Worm (Caenorhabditis elegans) whole organism, L4 larva: ENCODE measurements around the gene Y25C1A.13.

Experiments used
- D1046.2 ChIP-seq: fragments of 200-800 bp; sonication (Bioruptor generic); IDR thresholded peaks from 2 replicates; pipeline ENCODE4 v1.3.6; 2022; ENCODE audit warnings: missing genetic modification characterization, missing compliant biosample characterization
- F26F4.8 ChIP-seq: fragments of 200-800 bp; sonication (Bioruptor generic); conservative IDR thresholded peaks from 2 replicates; pipeline ENCODE4 v1.3.6; 2022; ENCODE audit warnings: missing genetic modification characterization, missing compliant biosample characterization
- F37D6.2 ChIP-seq: sonication (generic microtip); optimal IDR thresholded peaks from 2 replicates; lab custom pipeline; 2016; ENCODE audit warnings: mild to moderate bottlenecking, missing genetic modification characterization, missing compliant biosample characterization
- F44E2.7 ChIP-seq: fragments of 200-800 bp; sonication (Bioruptor generic); IDR thresholded peaks from 2 replicates; pipeline ENCODE4 v2.1.2; 2022; ENCODE audit warnings: missing genetic modification characterization, missing compliant biosample characterization
- R02D3.7 ChIP-seq: fragments of 150-350 bp; sonication (generic microtip); optimal IDR thresholded peaks from 3 replicates; lab custom pipeline; 2014; ENCODE audit warnings: missing biosample characterization, missing genetic modification characterization
- Y105C5A.15 ChIP-seq: fragments of 200-800 bp; sonication (Bioruptor generic); IDR thresholded peaks from 2 replicates; pipeline ENCODE4 v1.3.6; 2022; ENCODE audit warnings: missing genetic modification characterization, missing compliant biosample characterization
- aly-2 ChIP-seq: sonication (generic microtip); optimal IDR thresholded peaks from 2 replicates; lab custom pipeline; 2018; ENCODE audit warnings: missing biosample characterization, missing genetic modification characterization
- arid-1 ChIP-seq: fragments of 200-800 bp; sonication (Bioruptor generic); conservative IDR thresholded peaks from 2 replicates; pipeline ENCODE4 v1.3.6; 2022; ENCODE audit warnings: missing genetic modification reagents, missing genetic modification characterization, missing compliant biosample characterization
- ceh-28 ChIP-seq: fragments of 150-350 bp; optimal IDR thresholded peaks from 2 replicates; lab custom pipeline; 2014; ENCODE audit warnings: missing biosample characterization, missing genetic modification reagents, missing genetic modification characterization
- ceh-82 ChIP-seq: sonication (generic microtip); optimal IDR thresholded peaks from 2 replicates; lab custom pipeline; 2017; ENCODE audit warnings: missing biosample characterization, missing genetic modification characterization
- daf-16 ChIP-seq, 3 experiments: sonication (generic microtip); optimal IDR thresholded peaks; 2 replicates each; lab custom pipeline; 2016 to 2017; ENCODE audit warnings: missing genetic modification characterization in 3 of 3, missing genetic modification reagents in 3 of 3, mild to moderate bottlenecking in 2 of 3, missing compliant biosample characterization in 2 of 3, missing biosample characterization in 1 of 3, moderate library complexity in 1 of 3
- daf-8 ChIP-seq: fragments of 200-800 bp; sonication (Bioruptor generic); IDR thresholded peaks from 2 replicates; pipeline ENCODE4 v1.3.6; 2022; ENCODE audit warnings: missing genetic modification characterization, missing compliant biosample characterization
- dmd-8 ChIP-seq: fragments of 200-800 bp; sonication (Bioruptor generic); IDR thresholded peaks from 2 replicates; pipeline ENCODE4 v1.3.6; 2022; ENCODE audit warnings: missing genetic modification characterization, missing compliant biosample characterization
- dpl-1 ChIP-seq: fragments of 150-350 bp; optimal IDR thresholded peaks from 2 replicates; lab custom pipeline; 2014; ENCODE audit warnings: missing biosample characterization, missing genetic modification reagents, missing genetic modification characterization
- duxl-1 ChIP-seq: sonication (generic microtip); optimal IDR thresholded peaks from 2 replicates; lab custom pipeline; 2016; ENCODE audit warnings: mild to moderate bottlenecking, missing genetic modification characterization, moderate library complexity, missing compliant biosample characterization; ENCODE audit not compliant: poor library complexity
- dve-1 ChIP-seq: sonication (generic microtip); optimal IDR thresholded peaks from 2 replicates; lab custom pipeline; 2017; ENCODE audit warnings: antibody characterized with exemption, mild to moderate bottlenecking, missing genetic modification characterization, missing compliant biosample characterization; ENCODE audit not compliant: insufficient read depth
- egl-27 ChIP-seq: sonication (generic microtip); optimal IDR thresholded peaks from 3 replicates; lab custom pipeline; 2017; ENCODE audit warnings: missing biosample characterization, missing genetic modification reagents, missing genetic modification characterization
- egl-43 ChIP-seq: fragments of 200-800 bp; sonication (Bioruptor generic); IDR thresholded peaks from 2 replicates; pipeline ENCODE4 v1.3.6; 2022; ENCODE audit warnings: missing genetic modification reagents, missing genetic modification characterization, missing compliant biosample characterization
- hif-1 ChIP-seq, 2 experiments: sonication (generic microtip); optimal IDR thresholded peaks; 2 replicates each; lab custom pipeline; 2016 to 2017; ENCODE audit warnings: missing compliant biosample characterization in 2 of 2, missing genetic modification characterization in 2 of 2, missing genetic modification reagents in 2 of 2, missing genotype in 2 of 2, mild to moderate bottlenecking in 1 of 2
- hlh-11 ChIP-seq: fragments of 200-800 bp; sonication (Bioruptor generic); optimal IDR thresholded peaks from 2 replicates; lab custom pipeline; 2018; ENCODE audit warnings: mild to moderate bottlenecking, missing genetic modification characterization, missing compliant biosample characterization
- hmg-1.1 ChIP-seq: fragments of 200-800 bp; sonication (Bioruptor generic); IDR thresholded peaks from 2 replicates; pipeline ENCODE4 v1.3.6; 2022; ENCODE audit warnings: missing genetic modification reagents, missing genetic modification characterization, missing compliant biosample characterization
- jun-1 ChIP-seq: fragments of 150-350 bp; optimal IDR thresholded peaks from 2 replicates; lab custom pipeline; 2014; ENCODE audit warnings: missing biosample characterization, missing genetic modification reagents, missing genetic modification characterization
- lin-13 ChIP-seq: fragments of 150-350 bp; optimal IDR thresholded peaks from 2 replicates; lab custom pipeline; 2014; ENCODE audit warnings: missing biosample characterization, missing genetic modification reagents, missing genetic modification characterization
- lin-15B ChIP-seq: fragments of 150-350 bp; sonication (generic microtip); optimal IDR thresholded peaks from 3 replicates; lab custom pipeline; 2014; ENCODE audit warnings: missing biosample characterization, missing genetic modification characterization
- lin-39 ChIP-seq: fragments of 150-350 bp; optimal IDR thresholded peaks from 2 replicates; lab custom pipeline; 2014; ENCODE audit warnings: missing biosample characterization, missing genetic modification reagents, missing genetic modification characterization
- lir-3 ChIP-seq: sonication (generic microtip); optimal IDR thresholded peaks from 2 replicates; lab custom pipeline; 2016; ENCODE audit warnings: mild to moderate bottlenecking, missing genetic modification characterization, missing compliant biosample characterization
- madf-5 ChIP-seq, 2 experiments: fragments of 200-800 bp; sonication (Bioruptor generic); IDR thresholded peaks; 2 replicates each; pipeline ENCODE4 v1.3.6; 2022; ENCODE audit warnings: missing compliant biosample characterization in 2 of 2, missing genetic modification characterization in 2 of 2
- mep-1 ChIP-seq: fragments of 150-350 bp; sonication (generic microtip); optimal IDR thresholded peaks from 3 replicates; lab custom pipeline; 2014; ENCODE audit warnings: missing biosample characterization, missing genetic modification characterization
- mxl-3 ChIP-seq: fragments of 200-800 bp; sonication (Bioruptor generic); optimal IDR thresholded peaks from 2 replicates; lab custom pipeline; 2018; ENCODE audit warnings: mild to moderate bottlenecking, missing genetic modification characterization, missing compliant biosample characterization
- nhr-10 ChIP-seq: fragments of 150-350 bp; optimal IDR thresholded peaks from 2 replicates; lab custom pipeline; 2014; ENCODE audit warnings: missing biosample characterization, missing genetic modification characterization
- nhr-237 ChIP-seq: sonication (generic microtip); optimal IDR thresholded peaks from 2 replicates; lab custom pipeline; 2017; ENCODE audit warnings: missing biosample characterization, missing genetic modification characterization
- nhr-41 ChIP-seq: fragments of 200-800 bp; sonication (Bioruptor generic); IDR thresholded peaks from 2 replicates; pipeline ENCODE4 v1.3.6; 2022; ENCODE audit warnings: missing genetic modification reagents, missing genetic modification characterization, missing compliant biosample characterization
- nhr-48 ChIP-seq: sonication (generic microtip); optimal IDR thresholded peaks from 2 replicates; lab custom pipeline; 2016; ENCODE audit warnings: mild to moderate bottlenecking, missing genetic modification characterization, missing compliant biosample characterization
- nhr-6 ChIP-seq: fragments of 150-350 bp; optimal IDR thresholded peaks from 2 replicates; lab custom pipeline; 2014; ENCODE audit warnings: missing biosample characterization, missing genetic modification characterization
- nhr-76 ChIP-seq: fragments of 150-350 bp; optimal IDR thresholded peaks from 2 replicates; lab custom pipeline; 2014; ENCODE audit warnings: missing biosample characterization, missing genetic modification characterization
- pha-4 ChIP-seq, 2 experiments: fragments of 150-350 bp in 1 of 2; fragments of 200-800 bp in 1 of 2; sonication (Bioruptor generic) in 1 of 2; IDR thresholded peaks in 1 of 2; optimal IDR thresholded peaks in 1 of 2; 2 replicates each; pipeline versions ENCODE4 v1.3.6 to Lab custom; 2014 to 2022; ENCODE audit warnings: missing genetic modification characterization in 2 of 2, missing genetic modification reagents in 2 of 2, missing biosample characterization in 1 of 2, missing compliant biosample characterization in 1 of 2
- pqm-1 ChIP-seq: sonication (generic microtip); optimal IDR thresholded peaks from 2 replicates; lab custom pipeline; 2017; ENCODE audit warnings: missing biosample characterization, missing genetic modification characterization
- saeg-2 ChIP-seq: fragments of 200-800 bp; sonication (Bioruptor generic); IDR thresholded peaks from 2 replicates; pipeline ENCODE4 v1.3.6; 2022; ENCODE audit warnings: missing genetic modification reagents, missing genetic modification characterization, missing compliant biosample characterization
- set-16 ChIP-seq: fragments of 200-800 bp; sonication (Bioruptor generic); IDR thresholded peaks from 2 replicates; pipeline ENCODE4 v1.3.6; 2022; ENCODE audit warnings: missing genetic modification reagents, missing genetic modification characterization, missing compliant biosample characterization
- snpc-1.2 ChIP-seq: fragments of 200-800 bp; sonication (Bioruptor generic); IDR thresholded peaks from 2 replicates; pipeline ENCODE4 v1.3.6; 2022; ENCODE audit warnings: missing genetic modification reagents, missing genetic modification characterization, missing compliant biosample characterization
- snpc-4 ChIP-seq: fragments of 150-350 bp; optimal IDR thresholded peaks from 2 replicates; lab custom pipeline; 2014; ENCODE audit warnings: missing biosample characterization, missing genetic modification characterization
- spr-1 ChIP-seq: sonication (generic microtip); optimal IDR thresholded peaks from 2 replicates; lab custom pipeline; 2016; ENCODE audit warnings: mild to moderate bottlenecking, missing genetic modification characterization, missing compliant biosample characterization
- unc-39 ChIP-seq: sonication (generic microtip); optimal IDR thresholded peaks from 2 replicates; lab custom pipeline; 2017; ENCODE audit warnings: missing biosample characterization, missing genetic modification characterization
- unc-62 ChIP-seq, 3 experiments: fragments of 150-350 bp in 1 of 3; sonication (generic microtip); optimal IDR thresholded peaks in 2 of 3; peaks in 1 of 3; 1 replicate in 1 of 3; 2 replicates in 2 of 3; lab custom pipeline; 2014 to 2017; ENCODE audit warnings: missing biosample characterization in 3 of 3, missing genetic modification characterization in 3 of 3, missing genetic modification reagents in 3 of 3, missing genotype in 1 of 3
- vab-7 ChIP-seq: fragments of 200-800 bp; sonication (Bioruptor generic); IDR thresholded peaks from 2 replicates; pipeline ENCODE4 v1.3.6; 2022; ENCODE audit warnings: missing genetic modification reagents, missing genetic modification characterization, missing compliant biosample characterization
- zag-1 ChIP-seq: fragments of 150-350 bp; optimal IDR thresholded peaks from 2 replicates; lab custom pipeline; 2014; ENCODE audit warnings: missing biosample characterization, missing genetic modification characterization
- zfp-2 ChIP-seq: sonication (generic microtip); optimal IDR thresholded peaks from 2 replicates; lab custom pipeline; 2016; ENCODE audit warnings: mild to moderate bottlenecking, missing genetic modification characterization, missing compliant biosample characterization
- zip-2 ChIP-seq: fragments of 150-350 bp; optimal IDR thresholded peaks from 2 replicates; lab custom pipeline; 2014; ENCODE audit warnings: missing biosample characterization, missing genetic modification characterization

Gene Y25C1A.13

ce11 chrII:3062876-3063275 is 48.2 kb downstream of the Y25C1A.13 start:
- TF ChIP-seq zag-1 (tag; lab: Kevin White, UChicago) (no peak), ceh-28 (tag; lab: Kevin White, UChicago) (peak; percentile 89)

ce11 chrII:3062222-3062621 is 48.8 kb downstream of the Y25C1A.13 start:
- TF ChIP-seq hlh-11 (tag; lab: Kevin White, UChicago) (peak; percentile 36), Y105C5A.15 (no peak), snpc-4 (no peak), R02D3.7 (no peak), unc-62 (GFP tag; optimal IDR thresholded peaks at IDR 0.05 in 1 of 2; lab: Kevin White, UChicago) (no peak), unc-62 (tag; optimal IDR thresholded peaks at IDR 0.05; lab: Kevin White, UChicago) (no peak), egl-43 (peak; percentile 78), vab-7 (GFP tag; lab: Robert Waterston, UW) (peak; percentile 75), spr-1 (no peak), daf-16 (GFP tag; optimal IDR thresholded peaks at IDR 0.05; lab: Kevin White, UChicago) (peak; percentile 31 to 64), daf-16 (tag; optimal IDR thresholded peaks at IDR 0.05; lab: Kevin White, UChicago) (peak; percentile 60), unc-39 (tag; lab: Kevin White, UChicago) (no peak), ceh-82 (no peak), lin-39 (tag; lab: Kevin White, UChicago) (no peak), zip-2 (tag; lab: Kevin White, UChicago) (peak; percentile 72), jun-1 (tag; lab: Kevin White, UChicago) (no peak), nhr-41 (GFP tag; lab: Robert Waterston, UW) (0 out of 2 replicates have a peak, but pooled peaks have one; percentile 43), arid-1 (GFP tag; lab: Robert Waterston, UW) (peak; percentile 65), lir-3 (tag; lab: Kevin White, UChicago) (peak; percentile 19), nhr-10 (tag; lab: Kevin White, UChicago) (no peak), set-16 (GFP tag; lab: Robert Waterston, UW) (no peak), F44E2.7 (GFP tag; lab: Robert Waterston, UW) (peak; percentile 98), pqm-1 (no peak), dmd-8 (peak; percentile 85), aly-2 (tag; lab: Kevin White, UChicago) (no peak), hmg-1.1 (peak; percentile 50), ceh-28 (tag; lab: Kevin White, UChicago) (peak; percentile 79), lin-13 (peak; percentile 50), nhr-76 (tag; lab: Kevin White, UChicago) (no peak), F37D6.2 (no peak), nhr-48 (peak; percentile 14), D1046.2 (GFP tag; lab: Robert Waterston, UW) (peak; percentile 73; the same call in 1 of the 2 replicates), F26F4.8 (peak; percentile 62; the same call in 1 of the 2 replicates), hif-1 (tag; optimal IDR thresholded peaks at IDR 0.05; lab: Kevin White, UChicago) (no peak), zag-1 (tag; lab: Kevin White, UChicago) (no peak), dpl-1 (no peak), daf-8 (GFP tag; lab: Robert Waterston, UW) (no peak), duxl-1 (peak; percentile 72), dve-1 (peak; percentile 65), madf-5 (GFP tag; IDR thresholded peaks at IDR 0.05; lab: Robert Waterston, UW) (peak; percentile 68 to 84; a peak in 2 of 4 replicates), mxl-3 (GFP tag; lab: Kevin White, UChicago) (no peak), saeg-2 (GFP tag; lab: Robert Waterston, UW) (0 out of 2 replicates have a peak, but pooled peaks have one; percentile 39), zfp-2 (tag; lab: Kevin White, UChicago) (no peak), nhr-237 (no peak), nhr-6 (tag; lab: Kevin White, UChicago) (no peak), pha-4 (GFP tag; IDR thresholded peaks at IDR 0.05; lab: Robert Waterston, UW) (peak; percentile 75; the same call in 1 of the 2 replicates), pha-4 (tag; optimal IDR thresholded peaks at IDR 0.05; lab: Kevin White, UChicago) (no peak), egl-27 (tag; lab: Kevin White, UChicago) (no peak), snpc-1.2 (GFP tag; lab: Robert Waterston, UW) (peak; percentile 74), lin-15B (no peak), mep-1 (tag; lab: Kevin White, UChicago) (peak; percentile 59)
